Fruit fly (Drosophila melanogaster): Measurements from ENCODE around the gene CG9389.

The CG9389 gene

dm6 chr3L:21229764-21230163, 40.6 kb downstream of the CG9389 start (continued):
- TF ChIP-seq achi (GFP tag; optimal IDR thresholded peaks at IDR 0.05) (peak; percentile 51), lz (GFP tag; optimal IDR thresholded peaks at IDR 0.05) (no peak), Sox102F (GFP tag; optimal IDR thresholded peaks at IDR 0.05) (no peak), Sox15 (GFP tag; optimal IDR thresholded peaks at IDR 0.05) (no peak), Met (GFP tag; optimal IDR thresholded peaks at IDR 0.05) (no peak), CG9139 (GFP tag; optimal IDR thresholded peaks at IDR 0.05) (no peak), Blimp-1 (GFP tag; optimal IDR thresholded peaks at IDR 0.05) (no peak), Hr4 (GFP tag; optimal IDR thresholded peaks at IDR 0.05) (peak; percentile 92), CG6792 (GFP tag; optimal IDR thresholded peaks at IDR 0.05) (no peak), Lpt (GFP tag; optimal IDR thresholded peaks at IDR 0.05) (peak; percentile 83), CG1621 (tag; optimal IDR thresholded peaks at IDR 0.05) (no peak), CG8632 (GFP tag; optimal IDR thresholded peaks at IDR 0.05) (no peak), CG10669 (GFP tag; optimal IDR thresholded peaks at IDR 0.05) (no peak), dac (GFP tag; optimal IDR thresholded peaks at IDR 0.05) (peak; percentile 78)

DNA sequence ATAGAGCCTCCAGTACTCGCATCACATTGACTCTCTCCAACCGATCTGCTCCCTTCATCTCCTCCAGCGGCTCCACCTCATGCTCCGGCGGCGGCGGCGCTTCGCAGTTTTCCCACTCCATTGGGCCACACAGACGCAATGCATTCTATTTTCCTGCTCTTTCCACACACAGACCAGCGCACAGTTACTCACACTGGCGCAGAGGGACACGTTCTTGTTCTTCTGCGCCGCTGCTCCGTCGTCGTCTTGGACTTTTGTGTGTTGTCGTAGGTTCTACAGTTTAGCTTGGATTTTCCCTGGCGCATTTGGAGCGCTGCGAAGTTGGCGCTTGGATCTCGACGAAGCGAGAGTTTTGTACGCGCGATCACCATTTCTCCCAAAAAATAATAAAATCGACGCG, 44.1 kb downstream of the CG9389 start, which contains the start of gene Eip78C:
TSS of gene Eip78C (plus strand) at position 301 of the 400 bp plus-strand sequence.
- no peak for TF ChIP-seq CG11294 (GFP tag; IDR thresholded peaks at IDR 0.05)
- 0 out of 3 replicates have a peak, but pooled peaks have one; percentile 12 for TF ChIP-seq CG6163 (GFP tag; IDR thresholded peaks at IDR 0.05)
- peak; percentile 30 for TF ChIP-seq Eip78C (GFP tag)
- TF ChIP-seq Blimp-1 (GFP tag; optimal IDR thresholded peaks at IDR 0.05), result no peak
- TF ChIP-seq CG6276 (GFP tag; optimal IDR thresholded peaks at IDR 0.05), result peak; percentile 17
- peak; percentile 34; the same call in 1 of the 2 replicates for TF ChIP-seq Gug (GFP tag; IDR thresholded peaks at IDR 0.05)

- TF ChIP-seq CG3919 (GFP tag; optimal IDR thresholded peaks at IDR 0.05) (no peak), Eip78C (GFP tag) (peak; percentile 62), dsx (GFP tag; optimal IDR thresholded peaks at IDR 0.05; ENCODE audit: poor library complexity, severe bottlenecking) (no peak), CG6163 (GFP tag; IDR thresholded peaks at IDR 0.05) (0 out of 3 replicates have a peak, but pooled peaks have one; percentile 27), net (GFP tag; optimal IDR thresholded peaks at IDR 0.05) (no peak), Lpt (GFP tag; optimal IDR thresholded peaks at IDR 0.05) (peak; percentile 9), OdsH (GFP tag; optimal IDR thresholded peaks at IDR 0.05) (no peak)
These were observed 44.7 kb downstream of the CG9389 start for dm6 chr3L:21225642-21226041.

dm6 chr3L:21224701-21225223, 45.6 kb downstream of the CG9389 start:
- TF ChIP-seq lz (GFP tag; optimal IDR thresholded peaks at IDR 0.05) (peak; percentile 33), cyc (GFP tag; optimal IDR thresholded peaks at IDR 0.05) (peak; percentile 44), fd85E (GFP tag; optimal IDR thresholded peaks at IDR 0.05) (peak; percentile 5), fkh (GFP tag; optimal IDR thresholded peaks at IDR 0.05) (no peak), Hr39 (GFP tag; optimal IDR thresholded peaks at IDR 0.05) (peak; percentile 45), CG6854 (GFP tag; optimal IDR thresholded peaks at IDR 0.05) (peak; percentile 83), CG10631 (GFP tag; optimal IDR thresholded peaks at IDR 0.05) (no peak), dsx (GFP tag; optimal IDR thresholded peaks at IDR 0.05; ENCODE audit: poor library complexity, severe bottlenecking) (no peak), Sox102F (GFP tag; optimal IDR thresholded peaks at IDR 0.05) (peak; percentile 31), CG16779 (tag; optimal IDR thresholded peaks at IDR 0.05) (no peak), CG6808 (GFP tag; optimal IDR thresholded peaks at IDR 0.05) (no peak), CG3032 (tag; optimal IDR thresholded peaks at IDR 0.05) (no peak), Hr4 (GFP tag; optimal IDR thresholded peaks at IDR 0.05) (no peak), CG15336 (GFP tag; IDR thresholded peaks at IDR 0.05) (peak; percentile 21; the same call in 1 of the 2 replicates), CG34406 (GFP tag; optimal IDR thresholded peaks at IDR 0.05) (peak; percentile 17), OdsH (GFP tag; optimal IDR thresholded peaks at IDR 0.05) (no peak), Ets21C (GFP tag; optimal IDR thresholded peaks at IDR 0.05) (no peak), Sox14 (GFP tag; optimal IDR thresholded peaks at IDR 0.05) (peak; percentile 21), Eip78C (GFP tag) (peak; percentile 89), topi (GFP tag; optimal IDR thresholded peaks at IDR 0.05) (peak; percentile 36), Ets96B (tag; optimal IDR thresholded peaks at IDR 0.05) (no peak), Smox (GFP tag; optimal IDR thresholded peaks at IDR 0.05) (peak; percentile 27), Blimp-1 (GFP tag; optimal IDR thresholded peaks at IDR 0.05) (peak; percentile 90), ss (GFP tag; optimal IDR thresholded peaks at IDR 0.05) (peak; percentile 28 to 42), CG6792 (GFP tag; optimal IDR thresholded peaks at IDR 0.05) (no peak), CG1621 (tag; optimal IDR thresholded peaks at IDR 0.05) (peak; percentile 22), net (GFP tag; optimal IDR thresholded peaks at IDR 0.05) (no peak), salr (GFP tag; optimal IDR thresholded peaks at IDR 0.05) (no peak), eg (GFP tag; IDR thresholded peaks at IDR 0.05) (no peak), svp (GFP tag) (peak; percentile 95), CG4318 (GFP tag; optimal IDR thresholded peaks at IDR 0.05) (no peak)
